Worm (Caenorhabditis elegans): ENCODE measurements around the gene T08D10.3.

DNA sequence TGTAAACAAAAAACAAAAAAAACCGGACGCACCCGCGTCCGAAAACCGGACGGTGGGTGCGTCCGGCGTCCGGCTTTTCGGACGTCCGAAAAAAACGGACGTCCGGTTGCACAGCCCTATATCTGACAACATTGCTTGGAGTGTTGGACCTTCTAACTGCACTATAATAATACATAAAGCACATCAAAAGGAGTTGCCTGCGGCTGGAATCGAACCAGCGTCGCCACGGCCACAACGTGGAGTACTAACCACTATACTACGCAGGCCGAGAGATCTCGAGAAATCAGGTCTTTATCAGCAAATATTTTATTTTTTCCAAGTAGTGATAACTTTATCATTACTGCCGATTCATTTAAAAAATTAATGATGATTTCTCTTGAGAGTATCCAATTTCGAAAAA lies 38.1 kb downstream of the T08D10.3 start:
- no peak for TF ChIP-seq med-1 (GFP tag; optimal IDR thresholded peaks at IDR 0.05; ENCODE audit: insufficient read depth)
- no peak for TF ChIP-seq flt-1 (GFP tag; IDR thresholded peaks at IDR 0.05)
- TF ChIP-seq ztf-23 (GFP tag; IDR thresholded peaks at IDR 0.05), result no peak
- TF ChIP-seq ztf-29 (GFP tag; IDR thresholded peaks at IDR 0.05), result no peak
- TF ChIP-seq tab-1 (GFP tag; IDR thresholded peaks at IDR 0.05), result no peak
- TF ChIP-seq T22C8.4 (GFP tag; IDR thresholded peaks at IDR 0.05), result no peak
- TF ChIP-seq klf-2 (GFP tag; conservative IDR thresholded peaks at IDR 0.05), result no peak
- TF ChIP-seq cog-1 (tag; optimal IDR thresholded peaks at IDR 0.05), result no peak
